Worm (Caenorhabditis elegans) whole organism, L1 larva: ENCODE measurements around the gene fbxa-182.

Experiments
- dpl-1 ChIP-seq, 3 experiments: fragments of 150-350 bp in 2 of 3; sonication (generic microtip) in 1 of 3; optimal IDR thresholded peaks; 2 replicates each; lab custom pipeline; 2014 to 2017; ENCODE audit warnings: missing biosample characterization in 3 of 3, missing genetic modification characterization in 3 of 3, missing genetic modification reagents in 3 of 3
- efl-1 ChIP-seq, 4 experiments: fragments of 150-350 bp; optimal IDR thresholded peaks in 3 of 4; peaks in 1 of 4; 1 replicate in 1 of 4; 2 replicates in 3 of 4; lab custom pipeline; 2014; ENCODE audit warnings: missing biosample characterization in 2 of 4, missing genetic modification characterization in 2 of 4, missing genetic modification reagents in 2 of 4
- egl-13 ChIP-seq: sonication (generic microtip); optimal IDR thresholded peaks from 2 replicates; lab custom pipeline; 2016; ENCODE audit warnings: missing genotype, missing genetic modification reagents, missing genetic modification characterization, missing compliant biosample characterization
- elt-3 ChIP-seq, 6 experiments: fragments of 150-350 bp in 1 of 6; sonication (generic microtip); optimal IDR thresholded peaks; 2 replicates each; lab custom pipeline; 2017 to 2018; ENCODE audit warnings: missing biosample characterization in 6 of 6, missing genetic modification characterization in 6 of 6, inconsistent platforms in 1 of 6
- jun-1 ChIP-seq: fragments of 150-350 bp; optimal IDR thresholded peaks from 2 replicates; lab custom pipeline; 2014; ENCODE audit warnings: missing biosample characterization, missing genetic modification reagents, missing genetic modification characterization
- nhr-237 ChIP-seq: fragments of 150-350 bp; optimal IDR thresholded peaks from 2 replicates; lab custom pipeline; 2014; ENCODE audit warnings: missing biosample characterization, missing genetic modification characterization
- nhr-28 ChIP-seq: fragments of 150-350 bp; optimal IDR thresholded peaks from 2 replicates; lab custom pipeline; 2014; ENCODE audit warnings: missing biosample characterization, missing genetic modification characterization
- snpc-4 ChIP-seq: fragments of 150-350 bp; optimal IDR thresholded peaks from 2 replicates; lab custom pipeline; 2014; ENCODE audit warnings: missing biosample characterization, missing genetic modification characterization

DNA sequence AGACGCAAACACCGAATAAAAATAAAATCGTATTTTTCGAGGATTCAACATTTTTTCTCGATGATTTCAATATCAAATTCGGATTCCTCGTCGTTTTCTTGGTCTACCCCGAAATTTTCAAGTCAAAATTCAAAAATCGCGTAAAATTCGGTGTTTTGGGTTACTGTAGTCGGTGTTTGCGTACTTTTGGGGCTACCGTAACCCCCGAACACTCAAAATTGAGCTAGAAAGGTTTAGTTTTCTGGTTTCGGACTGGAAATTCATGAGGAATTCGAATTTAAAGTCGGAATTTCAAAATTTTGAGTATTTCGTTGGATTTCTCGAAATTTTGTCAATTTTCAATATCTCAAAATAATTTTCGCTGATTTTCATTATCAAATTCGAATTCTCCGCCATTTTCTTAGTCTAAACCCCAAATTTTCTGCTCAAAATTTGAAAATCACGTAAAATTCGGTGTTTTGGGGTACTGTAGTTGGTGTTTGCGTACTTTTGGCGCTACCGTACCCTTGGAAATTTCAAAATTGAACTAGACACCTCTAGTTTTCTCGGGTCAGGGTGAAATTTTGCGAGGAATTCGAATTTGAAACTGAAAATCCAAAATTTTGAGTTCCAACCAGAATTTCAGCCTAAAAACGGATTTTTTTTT lies 43.5 kb upstream of the fbxa-182 start:
- TF ChIP-seq nhr-28, result no peak
- TF ChIP-seq nhr-237, result no peak
- TF ChIP-seq jun-1 (tag; lab: Kevin White, UChicago), result no peak
- TF ChIP-seq elt-3 (tag; optimal IDR thresholded peaks at IDR 0.05; lab: Kevin White, UChicago), result no peak
- no peak for TF ChIP-seq dpl-1 (GFP tag; optimal IDR thresholded peaks at IDR 0.05; lab: Kevin White, UChicago)
- no peak for TF ChIP-seq egl-13
- TF ChIP-seq snpc-4 (tag; lab: Kevin White, UChicago), result no peak
- no peak for TF ChIP-seq efl-1 (optimal IDR thresholded peaks at IDR 0.05; lab: Kevin White, UChicago)
- TF ChIP-seq efl-1 (GFP tag; optimal IDR thresholded peaks at IDR 0.05 in 1 of 2; lab: Kevin White, UChicago), result peak in 1 of 2 experiments; percentile 30
